Worm (Caenorhabditis elegans) whole organism, L4/young adult: ENCODE results near the gene Y37H2A.18.

ENCODE experiments used
- W03F9.2 ChIP-seq: fragments of 150-350 bp; optimal IDR thresholded peaks from 2 replicates; lab custom pipeline; 2014; ENCODE audit warnings: missing biosample characterization, missing genetic modification characterization
- dao-5 ChIP-seq: sonication (generic microtip); optimal IDR thresholded peaks from 2 replicates; lab custom pipeline; 2016; ENCODE audit warnings: missing genotype, missing genetic modification characterization, moderate library complexity, missing compliant biosample characterization
- him-1 ChIP-seq: sonication (generic microtip); optimal IDR thresholded peaks from 2 replicates; lab custom pipeline; 2016; ENCODE audit warnings: missing genotype, missing genetic modification reagents, missing genetic modification characterization, missing compliant biosample characterization

- no peak for TF ChIP-seq him-1 (tag; lab: Kevin White, UChicago)
- no peak for TF ChIP-seq W03F9.2 (tag; lab: Kevin White, UChicago)
- no peak for TF ChIP-seq dao-5 (tag; lab: Kevin White, UChicago)
Measured at ce11 chrV:18123639-18124038, 9.4 kb downstream of the Y37H2A.18 start, which contains the start of gene fbxa-107.
